Fruit fly (Drosophila melanogaster): ENCODE results near the gene Mocs1.

dm6 chr3L:11092610-11092961, 22.3 kb downstream of the Mocs1 start:
- TF ChIP-seq kay (GFP tag; ENCODE audit: borderline replicate concordance): no peak
- TF ChIP-seq cnc (optimal IDR thresholded peaks at IDR 0.05): no peak
- no peak for TF ChIP-seq ovo (GFP tag; optimal IDR thresholded peaks at IDR 0.05)
- no peak for TF ChIP-seq Clk (GFP tag; optimal IDR thresholded peaks at IDR 0.05)

Measured in whole organism, adult.